Worm (Caenorhabditis elegans) whole organism, L4 larva: ENCODE data around the gene Y41G9A.6.

ENCODE experiments used
- unc-62 ChIP-seq, 3 experiments: fragments of 150-350 bp in 1 of 3; sonication (generic microtip); optimal IDR thresholded peaks in 2 of 3; peaks in 1 of 3; 1 replicate in 1 of 3; 2 replicates in 2 of 3; lab custom pipeline; 2014 to 2017; ENCODE audit warnings: missing biosample characterization in 3 of 3, missing genetic modification characterization in 3 of 3, missing genetic modification reagents in 3 of 3, missing genotype in 1 of 3
- zag-1 ChIP-seq: fragments of 150-350 bp; optimal IDR thresholded peaks from 2 replicates; lab custom pipeline; 2014; ENCODE audit warnings: missing biosample characterization, missing genetic modification characterization

DNA sequence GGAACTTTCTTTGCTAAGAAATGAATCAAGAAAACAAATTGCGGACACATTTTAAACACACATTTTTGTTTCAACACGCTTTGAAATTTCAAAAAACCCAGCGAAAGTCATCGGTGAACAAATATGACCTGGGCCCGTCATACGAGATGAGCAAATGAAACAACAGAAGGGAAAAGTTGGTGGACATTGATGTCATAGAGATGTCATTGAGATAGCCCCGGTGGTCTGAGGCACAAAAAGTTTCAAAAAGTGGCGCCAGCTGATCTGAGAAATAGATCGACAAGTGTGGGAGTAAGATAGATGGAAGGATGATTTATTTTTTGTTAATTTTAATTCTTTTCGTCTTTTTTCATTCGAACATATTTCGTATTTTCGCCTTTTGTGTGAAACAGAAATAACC is 45.1 kb upstream of the Y41G9A.6 start:
- TF ChIP-seq unc-62 (GFP tag; optimal IDR thresholded peaks at IDR 0.05 in 1 of 2; lab: Kevin White, UChicago) = no peak
- no peak for TF ChIP-seq unc-62 (tag; optimal IDR thresholded peaks at IDR 0.05; lab: Kevin White, UChicago)
- TF ChIP-seq zag-1 (tag; lab: Kevin White, UChicago) = no peak
